Worm (Caenorhabditis elegans): ENCODE measurements around the gene nmy-1.

The nmy-1 gene

ce11 chrX:2942327-2942726 lies 33.0 kb downstream of the nmy-1 start:
- no peak for TF ChIP-seq sea-1 (GFP tag; conservative IDR thresholded peaks at IDR 0.05)
- no peak for TF ChIP-seq ets-7 (tag; optimal IDR thresholded peaks at IDR 0.05)
- no peak for TF ChIP-seq flt-1 (GFP tag; IDR thresholded peaks at IDR 0.05)
- no peak for TF ChIP-seq pes-1 (GFP tag; IDR thresholded peaks at IDR 0.05)
- TF ChIP-seq aly-1 (tag; optimal IDR thresholded peaks at IDR 0.05) = no peak
- TF ChIP-seq hnd-1 (tag; optimal IDR thresholded peaks at IDR 0.05) = no peak
- no peak for TF ChIP-seq B0310.2 (tag; optimal IDR thresholded peaks at IDR 0.05)
- TF ChIP-seq tbx-11 (GFP tag; IDR thresholded peaks at IDR 0.05) = no peak
- TF ChIP-seq ceh-13 (GFP tag; optimal IDR thresholded peaks at IDR 0.05) = no peak
- no peak for TF ChIP-seq scrt-1 (GFP tag; IDR thresholded peaks at IDR 0.05)
- no peak for TF ChIP-seq ama-1 (optimal IDR thresholded peaks at IDR 0.05)
- no peak for TF ChIP-seq hmg-4 (GFP tag; optimal IDR thresholded peaks at IDR 0.05)
- TF ChIP-seq F13C5.2 (tag; optimal IDR thresholded peaks at IDR 0.05) = no peak
- TF ChIP-seq tbx-37 (GFP tag; conservative IDR thresholded peaks at IDR 0.05) = no peak
- no peak for TF ChIP-seq ceh-36 (tag; optimal IDR thresholded peaks at IDR 0.05)
- TF ChIP-seq tra-4 (tag; optimal IDR thresholded peaks at IDR 0.05) = no peak
- no peak for TF ChIP-seq hmbx-1 (tag; optimal IDR thresholded peaks at IDR 0.05)

ce11 chrX:2943611-2944010 lies 34.3 kb downstream of the nmy-1 start:
- no peak for TF ChIP-seq tra-4 (tag; optimal IDR thresholded peaks at IDR 0.05)
- no peak for TF ChIP-seq ceh-36 (tag; optimal IDR thresholded peaks at IDR 0.05)
- TF ChIP-seq hnd-1 (tag; optimal IDR thresholded peaks at IDR 0.05) = no peak
- TF ChIP-seq hmg-4 (GFP tag; optimal IDR thresholded peaks at IDR 0.05) = no peak
- no peak for TF ChIP-seq ama-1 (optimal IDR thresholded peaks at IDR 0.05)
- TF ChIP-seq flt-1 (GFP tag; IDR thresholded peaks at IDR 0.05) = no peak
- no peak for TF ChIP-seq ceh-13 (GFP tag; optimal IDR thresholded peaks at IDR 0.05)
- no peak for TF ChIP-seq sea-1 (GFP tag; conservative IDR thresholded peaks at IDR 0.05)
- no peak for TF ChIP-seq aly-1 (tag; optimal IDR thresholded peaks at IDR 0.05)
- no peak for TF ChIP-seq scrt-1 (GFP tag; IDR thresholded peaks at IDR 0.05)
- TF ChIP-seq pes-1 (GFP tag; IDR thresholded peaks at IDR 0.05) = no peak
- no peak for TF ChIP-seq F13C5.2 (tag; optimal IDR thresholded peaks at IDR 0.05)
- no peak for TF ChIP-seq ets-7 (tag; optimal IDR thresholded peaks at IDR 0.05)
- TF ChIP-seq hmbx-1 (tag; optimal IDR thresholded peaks at IDR 0.05) = no peak
- TF ChIP-seq B0310.2 (tag; optimal IDR thresholded peaks at IDR 0.05) = no peak
- no peak for TF ChIP-seq tbx-37 (GFP tag; conservative IDR thresholded peaks at IDR 0.05)
- TF ChIP-seq tbx-11 (GFP tag; IDR thresholded peaks at IDR 0.05) = no peak

- TF ChIP-seq ceh-36 (tag; optimal IDR thresholded peaks at IDR 0.05) (no peak), hnd-1 (tag; optimal IDR thresholded peaks at IDR 0.05) (no peak), B0310.2 (tag; optimal IDR thresholded peaks at IDR 0.05) (no peak), flt-1 (GFP tag; IDR thresholded peaks at IDR 0.05) (no peak), ets-7 (tag; optimal IDR thresholded peaks at IDR 0.05) (no peak)
Measured at ce11 chrX:2945950-2946349, 36.6 kb downstream of the nmy-1 start.

- no peak for TF ChIP-seq B0310.2 (tag; optimal IDR thresholded peaks at IDR 0.05)
- no peak for TF ChIP-seq hmbx-1 (tag; optimal IDR thresholded peaks at IDR 0.05)
Measured at ce11 chrX:2946508-2947005, 37.2 kb downstream of the nmy-1 start, which contains the start of the genes Y41G9A.10 and Y41G9A.5. Gene Y41G9A.10 (minus strand): TSS chrX:2946558. Gene Y41G9A.5 (plus strand): TSS chrX:2946667.

ce11 chrX:2950234-2950633 lies 40.9 kb downstream of the nmy-1 start:
- TF ChIP-seq hnd-1 (tag; optimal IDR thresholded peaks at IDR 0.05) (no peak), ets-7 (tag; optimal IDR thresholded peaks at IDR 0.05) (no peak), tbx-11 (GFP tag; IDR thresholded peaks at IDR 0.05) (no peak), flt-1 (GFP tag; IDR thresholded peaks at IDR 0.05) (no peak)

ce11 chrX:2953522-2954032 lies 44.2 kb downstream of the nmy-1 start:
- TF ChIP-seq flt-1 (GFP tag; IDR thresholded peaks at IDR 0.05) (no peak), pes-1 (GFP tag; IDR thresholded peaks at IDR 0.05) (no peak), hmbx-1 (tag; optimal IDR thresholded peaks at IDR 0.05) (no peak), ama-1 (optimal IDR thresholded peaks at IDR 0.05) (no peak), ceh-13 (GFP tag; optimal IDR thresholded peaks at IDR 0.05) (no peak), ceh-36 (tag; optimal IDR thresholded peaks at IDR 0.05) (no peak), hnd-1 (tag; optimal IDR thresholded peaks at IDR 0.05) (no peak), F13C5.2 (tag; optimal IDR thresholded peaks at IDR 0.05) (no peak), aly-1 (tag; optimal IDR thresholded peaks at IDR 0.05) (no peak), scrt-1 (GFP tag; IDR thresholded peaks at IDR 0.05) (no peak)

ce11 chrX:2955628-2956027 lies 46.3 kb downstream of the nmy-1 start:
- TF ChIP-seq scrt-1 (GFP tag; IDR thresholded peaks at IDR 0.05) (no peak), flt-1 (GFP tag; IDR thresholded peaks at IDR 0.05) (no peak), ceh-36 (tag; optimal IDR thresholded peaks at IDR 0.05) (no peak), aly-1 (tag; optimal IDR thresholded peaks at IDR 0.05) (no peak), F13C5.2 (tag; optimal IDR thresholded peaks at IDR 0.05) (no peak), hnd-1 (tag; optimal IDR thresholded peaks at IDR 0.05) (no peak), B0310.2 (tag; optimal IDR thresholded peaks at IDR 0.05) (no peak), ceh-13 (GFP tag; optimal IDR thresholded peaks at IDR 0.05) (no peak)

ce11 chrX:2957446-2957985 lies 48.2 kb downstream of the nmy-1 start, which contains the start of gene gbb-1:
Gene gbb-1 (plus strand): TSS chrX:2957935.
- no peak for TF ChIP-seq hnd-1 (tag; optimal IDR thresholded peaks at IDR 0.05)
- TF ChIP-seq flt-1 (GFP tag; IDR thresholded peaks at IDR 0.05) = no peak
- no peak for TF ChIP-seq tbx-37 (GFP tag; conservative IDR thresholded peaks at IDR 0.05)
- TF ChIP-seq aly-1 (tag; optimal IDR thresholded peaks at IDR 0.05) = no peak
- no peak for TF ChIP-seq hmg-4 (GFP tag; optimal IDR thresholded peaks at IDR 0.05)
- no peak for TF ChIP-seq tbx-11 (GFP tag; IDR thresholded peaks at IDR 0.05)
- no peak for TF ChIP-seq scrt-1 (GFP tag; IDR thresholded peaks at IDR 0.05)

All from whole organism, early embryonic.